Worm (Caenorhabditis elegans) whole organism, early embryonic: ENCODE results near the gene syx-18.

Experiments used
- B0310.2 ChIP-seq: sonication (generic microtip); optimal IDR thresholded peaks from 2 replicates; lab custom pipeline; 2016; ENCODE audit warnings: mild to moderate bottlenecking, missing genetic modification characterization, missing compliant biosample characterization
- F13C5.2 ChIP-seq: sonication (generic microtip); optimal IDR thresholded peaks from 2 replicates; lab custom pipeline; 2017; ENCODE audit warnings: mild to moderate bottlenecking, missing genetic modification characterization, inconsistent platforms, missing compliant biosample characterization
- aly-1 ChIP-seq: sonication (generic microtip); optimal IDR thresholded peaks from 2 replicates; lab custom pipeline; 2016; ENCODE audit warnings: missing genetic modification characterization, missing compliant biosample characterization
- ama-1 ChIP-seq: fragments of 150-350 bp; optimal IDR thresholded peaks from 2 replicates; lab custom pipeline; 2014
- ceh-13 ChIP-seq: fragments of 200-800 bp; sonication (Bioruptor generic); optimal IDR thresholded peaks from 2 replicates; lab custom pipeline; 2018; ENCODE audit warnings: mild to moderate bottlenecking, missing genetic modification characterization, missing compliant biosample characterization
- ceh-36 ChIP-seq: sonication (generic microtip); optimal IDR thresholded peaks from 2 replicates; lab custom pipeline; 2016; ENCODE audit warnings: missing genetic modification characterization, inconsistent platforms, missing compliant biosample characterization
- ets-7 ChIP-seq: sonication (generic microtip); optimal IDR thresholded peaks from 2 replicates; lab custom pipeline; 2016; ENCODE audit warnings: missing genotype, missing genetic modification characterization, missing compliant biosample characterization
- flt-1 ChIP-seq: fragments of 200-800 bp; sonication (Bioruptor generic); IDR thresholded peaks from 2 replicates; pipeline ENCODE4 v1.3.6; 2022; ENCODE audit warnings: missing genetic modification characterization, missing compliant biosample characterization
- hmbx-1 ChIP-seq: sonication (generic microtip); optimal IDR thresholded peaks from 2 replicates; lab custom pipeline; 2016; ENCODE audit warnings: mild to moderate bottlenecking, missing genetic modification characterization, missing compliant biosample characterization
- hnd-1 ChIP-seq: sonication (generic microtip); optimal IDR thresholded peaks from 2 replicates; lab custom pipeline; 2016; ENCODE audit warnings: missing genetic modification characterization, missing compliant biosample characterization
- scrt-1 ChIP-seq: fragments of 200-800 bp; sonication (Bioruptor generic); IDR thresholded peaks from 2 replicates; pipeline ENCODE4 v1.3.6; 2022; ENCODE audit warnings: missing genetic modification characterization, missing compliant biosample characterization
- sea-1 ChIP-seq: fragments of 200-800 bp; sonication (Bioruptor generic); conservative IDR thresholded peaks from 2 replicates; pipeline ENCODE4 v1.3.6; 2022; ENCODE audit warnings: missing genetic modification characterization, missing compliant biosample characterization
- tbx-11 ChIP-seq: fragments of 200-800 bp; sonication (Bioruptor generic); IDR thresholded peaks from 2 replicates; pipeline ENCODE4 v1.3.6; 2022; ENCODE audit warnings: missing genetic modification characterization, missing compliant biosample characterization
- tbx-37 ChIP-seq: fragments of 200-800 bp; sonication (Bioruptor generic); conservative IDR thresholded peaks from 2 replicates; pipeline ENCODE4 v1.3.6; 2022; ENCODE audit warnings: missing genetic modification reagents, missing genetic modification characterization, missing compliant biosample characterization

ce11 chrV:6650508-6650907 lies 4.7 kb downstream of the syx-18 start:
- TF ChIP-seq F13C5.2 (tag; lab: Kevin White, UChicago) (no peak), hnd-1 (tag; lab: Kevin White, UChicago) (no peak), flt-1 (GFP tag; lab: Robert Waterston, UW) (no peak), ama-1 (lab: Kevin White, UChicago) (no peak), B0310.2 (tag; lab: Kevin White, UChicago) (no peak), ceh-13 (GFP tag; lab: Kevin White, UChicago) (no peak), ets-7 (tag; lab: Kevin White, UChicago) (no peak), hmbx-1 (tag; lab: Kevin White, UChicago) (no peak), ceh-36 (no peak), tbx-11 (no peak), sea-1 (GFP tag; lab: Robert Waterston, UW) (no peak), tbx-37 (GFP tag; lab: Robert Waterston, UW) (no peak), aly-1 (tag; lab: Kevin White, UChicago) (no peak), scrt-1 (no peak)
